Worm (Caenorhabditis elegans) whole organism, young adult: ENCODE measurements around the gene ceh-40.

Experiments
- C06A6.2 ChIP-seq: fragments of 200-800 bp; sonication (Bioruptor generic); conservative IDR thresholded peaks from 2 replicates; pipeline ENCODE4 v1.3.6; 2022; ENCODE audit warnings: missing genetic modification characterization, missing compliant biosample characterization
- C17E4.6 ChIP-seq: fragments of 200-800 bp; sonication (Bioruptor generic); IDR thresholded peaks from 2 replicates; pipeline ENCODE4 v1.3.6; 2022; ENCODE audit warnings: missing genetic modification reagents, missing genetic modification characterization, missing compliant biosample characterization
- F23B12.7 ChIP-seq: sonication (generic microtip); optimal IDR thresholded peaks from 2 replicates; lab custom pipeline; 2017; ENCODE audit warnings: missing genetic modification characterization, mild to moderate bottlenecking, missing compliant biosample characterization, antibody characterized with exemption, moderate library complexity; ENCODE audit not compliant: insufficient read depth
- F33H1.4 ChIP-seq: fragments of 200-800 bp; sonication (Bioruptor generic); IDR thresholded peaks from 2 replicates; pipeline ENCODE4 v1.3.6; 2022; ENCODE audit warnings: missing genetic modification reagents, missing genetic modification characterization, missing compliant biosample characterization
- F52B5.7 ChIP-seq: sonication (generic microtip); optimal IDR thresholded peaks from 2 replicates; lab custom pipeline; 2016; ENCODE audit warnings: mild to moderate bottlenecking, missing genetic modification characterization, missing compliant biosample characterization
- F57A8.1 ChIP-seq: fragments of 200-800 bp; sonication (Bioruptor generic); optimal IDR thresholded peaks from 2 replicates; lab custom pipeline; 2018; ENCODE audit warnings: mild to moderate bottlenecking, missing genetic modification characterization, moderate library complexity, missing compliant biosample characterization
- K11D2.4 ChIP-seq: fragments of 200-800 bp; sonication (Bioruptor generic); IDR thresholded peaks from 2 replicates; pipeline ENCODE4 v1.3.6; 2022; ENCODE audit warnings: missing genetic modification reagents, missing genetic modification characterization, missing compliant biosample characterization
- T26A5.8 ChIP-seq: sonication (generic microtip); optimal IDR thresholded peaks from 2 replicates; lab custom pipeline; 2016; ENCODE audit warnings: missing genetic modification characterization, missing compliant biosample characterization
- Y67H2A.10 ChIP-seq: fragments of 200-800 bp; sonication (Bioruptor generic); conservative IDR thresholded peaks from 2 replicates; pipeline ENCODE4 v1.3.6; 2022; ENCODE audit warnings: missing genetic modification reagents, missing genetic modification characterization, missing compliant biosample characterization
- Y79H2A.3 ChIP-seq: fragments of 200-800 bp; sonication (Bioruptor generic); conservative IDR thresholded peaks from 2 replicates; pipeline ENCODE4 v1.3.6; 2022; ENCODE audit warnings: missing genetic modification reagents, missing genetic modification characterization, missing compliant biosample characterization
- ZK185.1 ChIP-seq: sonication (generic microtip); optimal IDR thresholded peaks from 2 replicates; lab custom pipeline; 2016; ENCODE audit warnings: mild to moderate bottlenecking, missing genetic modification characterization, missing compliant biosample characterization; ENCODE audit not compliant: poor library complexity, severe bottlenecking
- ama-1 ChIP-seq, 3 experiments: fragments of 150-350 bp in 1 of 3; sonication (generic microtip) in 2 of 3; optimal IDR thresholded peaks; 2 replicates each; lab custom pipeline; 2014 to 2018; ENCODE audit warnings: missing biosample characterization in 2 of 3, missing genetic modification characterization in 2 of 3, missing genetic modification reagents in 2 of 3
- aptf-3 ChIP-seq: fragments of 200-800 bp; sonication (Bioruptor generic); IDR thresholded peaks from 2 replicates; pipeline ENCODE4 v1.3.6; 2022; ENCODE audit warnings: missing genetic modification characterization, missing compliant biosample characterization
- atf-7 ChIP-seq: sonication (generic microtip); optimal IDR thresholded peaks from 2 replicates; lab custom pipeline; 2017; ENCODE audit warnings: mild to moderate bottlenecking, missing genetic modification characterization, missing compliant biosample characterization
- athp-1 ChIP-seq: sonication (generic microtip); optimal IDR thresholded peaks from 2 replicates; lab custom pipeline; 2017; ENCODE audit warnings: mild to moderate bottlenecking, missing genetic modification characterization, missing compliant biosample characterization
- attf-3 ChIP-seq: fragments of 200-800 bp; sonication (Bioruptor generic); conservative IDR thresholded peaks from 2 replicates; pipeline ENCODE4 v1.3.6; 2022; ENCODE audit warnings: missing genetic modification reagents, missing genetic modification characterization, missing compliant biosample characterization
- ceh-27 ChIP-seq: fragments of 200-800 bp; sonication (Bioruptor generic); optimal IDR thresholded peaks from 2 replicates; lab custom pipeline; 2018; ENCODE audit warnings: mild to moderate bottlenecking, missing genetic modification characterization, moderate library complexity, missing compliant biosample characterization
- dpff-1 ChIP-seq: sonication (generic microtip); optimal IDR thresholded peaks from 2 replicates; lab custom pipeline; 2017; ENCODE audit warnings: mild to moderate bottlenecking, missing genetic modification characterization, missing compliant biosample characterization
- egl-44 ChIP-seq: fragments of 200-800 bp; sonication (Bioruptor generic); IDR thresholded peaks from 2 replicates; pipeline ENCODE4 v1.3.6; 2022; ENCODE audit warnings: missing genetic modification reagents, missing genetic modification characterization, missing compliant biosample characterization
- him-1 ChIP-seq: sonication (generic microtip); optimal IDR thresholded peaks from 2 replicates; lab custom pipeline; 2016; ENCODE audit warnings: missing genotype, missing genetic modification reagents, missing genetic modification characterization, missing compliant biosample characterization
- hrde-1 ChIP-seq: sonication (generic microtip); optimal IDR thresholded peaks from 2 replicates; lab custom pipeline; 2016; ENCODE audit warnings: missing genetic modification characterization, mild to moderate bottlenecking, missing compliant biosample characterization, moderate library complexity, missing genotype, missing genetic modification reagents, borderline replicate concordance
- hsf-1 ChIP-seq: fragments of 200-800 bp; sonication (Bioruptor generic); IDR thresholded peaks from 2 replicates; pipeline ENCODE4 v1.3.6; 2022; ENCODE audit warnings: missing genetic modification reagents, missing genetic modification characterization, missing compliant biosample characterization
- lin-26 ChIP-seq: fragments of 200-800 bp; sonication (Bioruptor generic); IDR thresholded peaks from 2 replicates; pipeline ENCODE4 v1.3.6; 2022; ENCODE audit warnings: missing genetic modification reagents, missing genetic modification characterization, missing compliant biosample characterization
- lin-35 ChIP-seq, 3 experiments: fragments of 150-350 bp in 2 of 3; sonication (generic microtip) in 1 of 3; optimal IDR thresholded peaks; 2 replicates each; lab custom pipeline; 2014 to 2018; ENCODE audit warnings: missing biosample characterization in 3 of 3, missing genetic modification characterization in 3 of 3, missing genetic modification reagents in 3 of 3
- madf-3 ChIP-seq: fragments of 200-800 bp; sonication (Bioruptor generic); IDR thresholded peaks from 2 replicates; pipeline ENCODE4 v1.3.6; 2022; ENCODE audit warnings: missing genetic modification reagents, missing genetic modification characterization, missing compliant biosample characterization
- madf-6 ChIP-seq: fragments of 200-800 bp; sonication (Bioruptor generic); IDR thresholded peaks from 2 replicates; pipeline ENCODE4 v1.3.6; 2022; ENCODE audit warnings: missing genetic modification reagents, missing genetic modification characterization, missing compliant biosample characterization
- mes-4 ChIP-seq: sonication (generic microtip); optimal IDR thresholded peaks from 2 replicates; lab custom pipeline; 2016; ENCODE audit warnings: missing genotype, missing genetic modification characterization, missing compliant biosample characterization
- nhr-27 ChIP-seq: fragments of 200-800 bp; sonication (Bioruptor generic); optimal IDR thresholded peaks from 2 replicates; lab custom pipeline; 2018; ENCODE audit warnings: mild to moderate bottlenecking, missing genetic modification characterization, moderate library complexity, missing compliant biosample characterization
- nhr-80 ChIP-seq: sonication (generic microtip); optimal IDR thresholded peaks from 2 replicates; lab custom pipeline; 2016; ENCODE audit warnings: missing genetic modification characterization, missing compliant biosample characterization
- rec-8 ChIP-seq, 2 experiments: sonication (generic microtip); optimal IDR thresholded peaks; 2 replicates each; lab custom pipeline; 2016; ENCODE audit warnings: mild to moderate bottlenecking in 2 of 2, missing genetic modification characterization in 2 of 2, missing genetic modification reagents in 2 of 2, missing genotype in 2 of 2, missing biosample characterization in 1 of 2, missing compliant biosample characterization in 1 of 2, moderate library complexity in 1 of 2
- rpc-1 ChIP-seq, 2 experiments: fragments of 150-350 bp in 1 of 2; sonication (generic microtip) in 1 of 2; optimal IDR thresholded peaks; 2 replicates each; lab custom pipeline; 2014 to 2018; ENCODE audit warnings: missing biosample characterization in 1 of 2, missing genetic modification characterization in 1 of 2, missing genetic modification reagents in 1 of 2, missing genotype in 1 of 2
- snpc-3.4 ChIP-seq: sonication (generic microtip); optimal IDR thresholded peaks from 2 replicates; lab custom pipeline; 2017; ENCODE audit warnings: missing genetic modification characterization, mild to moderate bottlenecking, missing compliant biosample characterization, antibody characterized with exemption, moderate library complexity, missing genotype, missing genetic modification reagents
- sptf-2 ChIP-seq: fragments of 200-800 bp; sonication (Bioruptor generic); optimal IDR thresholded peaks from 2 replicates; lab custom pipeline; 2018; ENCODE audit warnings: mild to moderate bottlenecking, missing genetic modification characterization, missing compliant biosample characterization
- zim-3 ChIP-seq: sonication (generic microtip); optimal IDR thresholded peaks from 2 replicates; lab custom pipeline; 2017; ENCODE audit warnings: mild to moderate bottlenecking, missing genetic modification characterization, moderate library complexity, missing compliant biosample characterization

Gene ceh-40

ce11 chrX:12337846-12338490 lies 17.4 kb upstream of the ceh-40 start, which contains the start of gene srd-44 (continued):
- no peak for TF ChIP-seq Y67H2A.10 (GFP tag; lab: Robert Waterston, UW)
- TF ChIP-seq snpc-3.4: peak; percentile 40
- TF ChIP-seq T26A5.8 (tag; lab: Kevin White, UChicago): no peak
- no peak for TF ChIP-seq madf-6
- no peak for TF ChIP-seq mes-4 (tag; lab: Kevin White, UChicago)
- TF ChIP-seq ZK185.1: peak; percentile 83
- peak; percentile 72 for TF ChIP-seq rpc-1 (optimal IDR thresholded peaks at IDR 0.05; lab: Kevin White, UChicago)
- TF ChIP-seq rpc-1 (tag; optimal IDR thresholded peaks at IDR 0.05; lab: Kevin White, UChicago): peak; percentile 85
- no peak for TF ChIP-seq ama-1 (optimal IDR thresholded peaks at IDR 0.05; lab: Kevin White, UChicago)
- TF ChIP-seq ama-1 (GFP tag; optimal IDR thresholded peaks at IDR 0.05; lab: Kevin White, UChicago): no peak
- peak; percentile 86 for TF ChIP-seq lin-26 (GFP tag; lab: Robert Waterston, UW)
- TF ChIP-seq athp-1 (tag; lab: Kevin White, UChicago): peak; percentile 45
- no peak for TF ChIP-seq dpff-1
- TF ChIP-seq Y79H2A.3 (GFP tag; lab: Robert Waterston, UW): no peak
- no peak for TF ChIP-seq lin-35 (GFP tag; optimal IDR thresholded peaks at IDR 0.05; lab: Kevin White, UChicago)
- no peak for TF ChIP-seq aptf-3

- TF ChIP-seq F33H1.4 (no peak), zim-3 (tag; lab: Kevin White, UChicago) (no peak), K11D2.4 (GFP tag; lab: Robert Waterston, UW) (no peak), rec-8 (tag; optimal IDR thresholded peaks at IDR 0.05; lab: Kevin White, UChicago) (no peak), him-1 (tag; lab: Kevin White, UChicago) (no peak)
Measured at ce11 chrX:12335808-12336207, 15.2 kb upstream of the ceh-40 start, which contains the start of gene srd-48. Gene srd-48 (plus strand): TSS chrX:12336108.

- TF ChIP-seq hsf-1 (GFP tag; lab: Robert Waterston, UW) (no peak), attf-3 (GFP tag; lab: Robert Waterston, UW) (no peak), hrde-1 (tag; lab: Kevin White, UChicago) (no peak), rpc-1 (optimal IDR thresholded peaks at IDR 0.05; lab: Kevin White, UChicago) (no peak), rpc-1 (tag; optimal IDR thresholded peaks at IDR 0.05; lab: Kevin White, UChicago) (no peak), atf-7 (tag; lab: Kevin White, UChicago) (no peak), ceh-27 (no peak), nhr-27 (tag; lab: Kevin White, UChicago) (no peak), sptf-2 (GFP tag; lab: Kevin White, UChicago) (no peak), zim-3 (tag; lab: Kevin White, UChicago) (no peak), F57A8.1 (GFP tag; lab: Kevin White, UChicago) (no peak)
Measured at ce11 chrX:12333479-12333878, 12.9 kb upstream of the ceh-40 start, which contains the start of gene srd-47. Gene srd-47 (plus strand): TSS chrX:12333642.

- no peak for TF ChIP-seq madf-3 (GFP tag; lab: Robert Waterston, UW)
- no peak for TF ChIP-seq C06A6.2 (GFP tag; lab: Robert Waterston, UW)
- TF ChIP-seq hsf-1 (GFP tag; lab: Robert Waterston, UW): no peak
Measured at ce11 chrX:12331795-12332194, 11.2 kb upstream of the ceh-40 start, which contains the start of gene srd-46. Gene srd-46 (plus strand): TSS chrX:12332095.

- TF ChIP-seq egl-44 (GFP tag; lab: Robert Waterston, UW) (no peak), C17E4.6 (GFP tag; lab: Robert Waterston, UW) (no peak), F52B5.7 (no peak), nhr-80 (tag; lab: Kevin White, UChicago) (no peak), F23B12.7 (no peak)
Measured at ce11 chrX:12328676-12329075, 8.1 kb upstream of the ceh-40 start, which contains the start of gene srd-45. Gene srd-45 (plus strand): TSS chrX:12328976.
